Fruit fly (Drosophila melanogaster): ENCODE results near the gene CG6966.

- TF ChIP-seq dsx (GFP tag; optimal IDR thresholded peaks at IDR 0.05; ENCODE audit: poor library complexity, severe bottlenecking) (no peak), Blimp-1 (GFP tag; optimal IDR thresholded peaks at IDR 0.05) (no peak), CG3032 (tag; optimal IDR thresholded peaks at IDR 0.05) (no peak), CG6854 (GFP tag; optimal IDR thresholded peaks at IDR 0.05) (no peak), CG6276 (GFP tag; optimal IDR thresholded peaks at IDR 0.05) (no peak), CG1621 (tag; optimal IDR thresholded peaks at IDR 0.05) (no peak), Met (GFP tag; optimal IDR thresholded peaks at IDR 0.05) (no peak), CG4318 (GFP tag; optimal IDR thresholded peaks at IDR 0.05) (no peak), Lpt (GFP tag; optimal IDR thresholded peaks at IDR 0.05) (no peak), fkh (GFP tag; optimal IDR thresholded peaks at IDR 0.05) (peak; percentile 36), Eip75B (GFP tag; optimal IDR thresholded peaks at IDR 0.05) (no peak), lz (GFP tag; optimal IDR thresholded peaks at IDR 0.05) (no peak), spab (GFP tag; optimal IDR thresholded peaks at IDR 0.05) (no peak), CG16779 (tag; optimal IDR thresholded peaks at IDR 0.05) (no peak)
Observed at dm6 chr3R:15121599-15122394, 26.4 kb upstream of the CG6966 start.
